Fruit fly (Drosophila melanogaster) Kc167 (cell line): ENCODE measurements around the gene Fancl.

Experiments used
- Myc ChIP-seq: fragments of >200 bp; optimal IDR thresholded peaks from 2 replicates; lab custom pipeline; 2017; ENCODE audit warnings: missing external identifiers
- Sin3A ChIP-seq: fragments of >200 bp; optimal IDR thresholded peaks from 2 replicates; lab custom pipeline; 2018; ENCODE audit warnings: missing external identifiers
- h ChIP-seq: fragments of >200 bp; optimal IDR thresholded peaks from 3 replicates; lab custom pipeline; 2018; ENCODE audit warnings: missing external identifiers
- insv ChIP-seq: fragments of >200 bp; optimal IDR thresholded peaks from 3 replicates; lab custom pipeline; 2018; ENCODE audit warnings: missing external identifiers
- psq ChIP-seq: fragments of >200 bp; optimal IDR thresholded peaks from 2 replicates; lab custom pipeline; 2017; ENCODE audit warnings: missing external identifiers
- ttk ChIP-seq: sonication (Bioruptor generic); optimal IDR thresholded peaks from 2 replicates; lab custom pipeline; 2017; ENCODE audit warnings: missing external identifiers

The Fancl gene

DNA sequence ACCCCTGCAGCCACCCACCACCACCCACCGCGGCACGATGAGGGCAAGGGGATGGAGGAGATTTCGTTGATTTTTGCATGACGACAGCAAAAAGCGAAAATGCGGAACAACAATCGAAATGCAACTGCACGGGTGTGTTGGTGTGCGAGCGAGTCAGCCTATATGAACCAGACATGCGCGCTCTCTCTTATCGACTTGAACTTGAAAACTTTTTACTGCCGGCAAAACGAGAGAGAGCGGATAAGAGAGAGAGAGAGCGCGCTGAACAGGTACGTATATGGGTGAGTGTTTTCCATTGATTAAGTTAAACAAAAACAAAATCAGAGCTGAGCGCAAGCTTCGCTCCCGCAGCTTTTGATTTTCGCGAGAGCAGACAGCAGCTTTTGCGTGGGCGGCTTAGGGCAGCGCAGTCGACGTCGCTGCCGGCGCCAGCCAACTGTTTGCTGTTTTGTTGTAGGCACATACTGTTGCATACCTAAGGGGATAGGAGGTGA is 36.5 kb upstream of the Fancl start:
- TF ChIP-seq Sin3A (lab: Kevin White, UChicago): no peak
- no peak for TF ChIP-seq psq (lab: Kevin White, UChicago)
- no peak for TF ChIP-seq Myc (lab: Kevin White, UChicago)

DNA sequence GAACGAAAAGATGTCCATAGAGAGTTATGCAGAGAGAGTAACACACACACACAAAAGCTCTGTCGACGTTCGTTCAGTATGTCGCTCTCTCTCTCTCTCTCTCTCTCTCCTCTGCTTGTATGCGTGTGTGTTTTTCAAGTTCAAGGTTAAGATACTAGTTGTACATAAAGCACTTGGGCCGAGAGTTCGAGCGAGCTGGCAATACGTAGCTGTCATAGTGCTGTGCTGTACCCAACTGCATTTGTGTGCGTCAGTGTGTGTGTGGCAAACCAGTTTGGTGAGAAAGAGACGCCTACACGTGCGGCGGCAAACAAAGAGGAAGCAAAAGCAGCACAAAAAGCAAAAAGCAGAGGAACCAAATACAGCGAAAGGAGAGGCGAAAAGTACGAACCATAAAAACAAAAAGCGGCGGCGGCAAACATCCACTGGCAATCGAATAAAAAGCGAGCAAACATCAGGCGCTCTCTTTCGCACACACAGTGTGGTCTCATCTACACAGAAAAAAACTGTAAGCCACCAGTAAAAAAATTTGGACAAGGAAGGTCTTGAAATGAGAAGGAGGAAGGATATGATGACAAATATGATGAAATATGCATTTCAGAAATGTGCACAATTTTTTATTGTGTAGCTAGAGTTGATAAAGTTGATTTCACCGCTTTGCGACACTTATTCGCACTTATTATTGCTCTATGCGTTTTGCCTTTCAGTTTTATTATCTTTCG is 34.7 kb upstream of the Fancl start:
- no peak for TF ChIP-seq Myc (lab: Kevin White, UChicago)
- no peak for TF ChIP-seq ttk
- TF ChIP-seq psq (lab: Kevin White, UChicago): no peak
- no peak for TF ChIP-seq h (lab: Kevin White, UChicago)
- TF ChIP-seq Sin3A (lab: Kevin White, UChicago): no peak
- TF ChIP-seq insv: no peak

DNA sequence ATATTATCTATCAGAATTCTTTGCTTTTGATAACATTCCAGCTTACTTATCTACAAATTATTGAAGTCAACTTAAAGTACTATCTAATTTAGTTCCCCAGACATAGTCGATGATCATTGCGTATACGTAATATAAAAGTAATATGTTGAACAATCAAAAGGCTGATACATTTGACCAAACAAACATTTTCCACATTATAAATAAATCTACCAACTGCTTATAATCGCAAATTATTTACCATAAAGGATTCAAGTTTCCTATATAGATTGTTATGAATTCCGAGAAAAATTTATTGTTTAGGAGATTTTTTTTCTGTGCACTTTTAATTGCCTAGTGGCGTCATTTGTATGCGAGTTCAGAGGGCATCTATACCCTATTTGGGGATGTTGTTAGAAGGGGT is 34.0 kb upstream of the Fancl start:
- TF ChIP-seq psq (lab: Kevin White, UChicago) (no peak), insv (no peak), ttk (no peak), Sin3A (lab: Kevin White, UChicago) (no peak), Myc (lab: Kevin White, UChicago) (no peak), h (lab: Kevin White, UChicago) (no peak)

DNA sequence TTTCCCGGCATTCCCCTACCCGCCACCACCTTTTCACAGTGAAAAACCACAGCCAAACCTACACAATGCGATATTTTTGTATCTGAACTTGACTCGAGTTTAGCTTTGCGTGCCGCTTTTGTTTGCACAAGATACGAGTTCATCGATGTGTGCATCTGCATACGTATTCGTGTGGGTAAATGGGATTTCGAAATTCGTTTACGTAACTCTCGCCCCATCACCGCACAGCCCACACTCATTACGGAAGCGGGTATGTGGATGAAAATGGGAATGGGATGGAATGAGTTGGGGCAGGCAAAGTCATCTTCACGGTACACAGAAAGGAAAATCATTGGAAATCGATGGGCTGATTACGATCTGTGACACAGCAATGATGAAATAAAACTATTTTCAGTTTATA is 33.6 kb upstream of the Fancl start:
- TF ChIP-seq h (lab: Kevin White, UChicago) (no peak), psq (lab: Kevin White, UChicago) (no peak), insv (no peak), Sin3A (lab: Kevin White, UChicago) (no peak), ttk (no peak)

DNA sequence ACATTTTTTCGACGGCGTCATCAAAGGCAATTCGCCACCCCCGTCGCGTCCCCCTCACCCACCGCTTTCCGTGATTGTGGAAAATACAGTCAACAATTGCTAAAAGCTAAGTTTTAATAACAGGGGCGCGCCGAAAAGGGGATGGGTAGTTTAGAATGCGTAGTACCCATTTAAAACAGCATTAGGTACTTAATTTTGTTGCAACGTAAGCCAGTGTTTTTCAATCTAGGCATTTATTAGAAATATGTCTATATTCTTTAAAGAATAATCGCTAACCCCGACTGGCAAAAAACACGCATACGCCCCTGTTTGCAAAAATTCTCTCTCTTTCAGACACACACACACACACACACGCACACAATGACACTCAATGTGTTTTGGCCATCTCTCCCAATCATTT is 32.2 kb upstream of the Fancl start:
- no peak for TF ChIP-seq Myc (lab: Kevin White, UChicago)
- TF ChIP-seq h (lab: Kevin White, UChicago): no peak
- no peak for TF ChIP-seq psq (lab: Kevin White, UChicago)
- no peak for TF ChIP-seq insv
- no peak for TF ChIP-seq Sin3A (lab: Kevin White, UChicago)
- no peak for TF ChIP-seq ttk

DNA sequence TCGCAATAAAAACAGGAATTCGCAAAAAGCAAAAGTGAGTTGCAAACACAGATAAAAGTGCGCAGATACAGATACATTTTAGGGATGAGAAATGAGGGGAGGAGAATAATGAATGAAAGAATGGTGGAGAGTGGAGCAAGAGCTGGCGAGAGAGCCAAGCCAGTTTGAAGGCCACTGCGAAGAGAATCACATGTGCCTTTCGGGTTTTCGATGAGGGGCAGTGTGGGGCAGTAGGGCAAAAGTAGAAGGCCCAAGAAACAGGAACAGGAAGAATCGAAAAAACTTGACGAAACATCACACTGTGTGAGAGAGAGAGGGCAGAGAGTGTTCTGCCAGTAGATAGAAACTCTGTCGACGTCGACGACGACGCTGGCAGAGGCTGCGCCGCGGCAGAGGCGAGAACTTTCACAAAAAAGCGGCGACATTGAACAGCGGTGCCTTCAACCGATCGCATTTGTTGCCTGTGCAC is 31.5 kb upstream of the Fancl start:
- TF ChIP-seq insv (no peak), psq (lab: Kevin White, UChicago) (no peak), Myc (lab: Kevin White, UChicago) (no peak)

DNA sequence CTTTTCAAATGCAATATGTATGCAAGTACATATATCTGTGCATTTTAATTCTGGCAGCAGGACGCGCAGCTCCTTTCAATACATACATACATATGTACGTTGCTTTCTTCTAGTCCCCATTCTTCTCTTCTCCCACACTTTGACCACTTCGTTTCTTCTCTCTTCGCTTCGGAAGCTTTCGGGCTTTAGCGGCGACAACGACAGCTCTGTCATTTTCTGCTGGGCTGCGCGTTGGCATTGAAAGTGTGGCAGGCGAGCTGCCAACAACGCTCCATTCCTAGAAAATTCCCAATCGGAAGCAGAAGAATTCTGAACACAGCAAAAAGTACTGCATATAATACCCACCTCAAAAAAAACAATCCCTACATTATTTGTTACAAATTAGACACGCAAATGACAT is 30.4 kb upstream of the Fancl start:
- TF ChIP-seq ttk: no peak
- no peak for TF ChIP-seq Myc (lab: Kevin White, UChicago)
- no peak for TF ChIP-seq Sin3A (lab: Kevin White, UChicago)
- TF ChIP-seq insv: no peak
- no peak for TF ChIP-seq psq (lab: Kevin White, UChicago)
- TF ChIP-seq h (lab: Kevin White, UChicago): no peak

DNA sequence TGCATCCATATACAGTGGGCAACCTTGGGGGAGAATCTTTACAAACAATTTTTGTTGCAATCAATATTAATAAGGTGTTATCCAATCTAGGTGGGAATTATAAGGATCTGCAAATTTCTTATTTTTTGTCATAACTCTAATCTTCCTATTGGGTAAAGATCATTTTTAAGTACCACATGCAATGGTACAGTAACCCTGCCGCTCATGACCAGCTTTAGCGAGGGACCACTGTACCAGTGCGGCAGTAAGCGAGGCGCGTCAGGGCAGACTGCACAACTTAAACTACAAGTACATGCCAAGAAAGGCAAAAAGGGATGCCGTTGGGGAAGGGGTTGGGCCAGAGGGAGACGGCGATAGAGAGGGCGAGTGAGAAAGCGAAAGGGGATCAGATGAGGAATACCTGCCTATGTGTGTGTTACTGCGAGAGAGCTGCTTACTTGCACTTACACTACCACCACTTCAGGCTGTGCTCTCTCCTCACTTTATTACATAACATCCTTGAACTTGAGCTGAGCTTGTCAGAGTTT is 29.9 kb upstream of the Fancl start:
- TF ChIP-seq ttk (no peak), h (lab: Kevin White, UChicago) (no peak), psq (lab: Kevin White, UChicago) (no peak)

DNA sequence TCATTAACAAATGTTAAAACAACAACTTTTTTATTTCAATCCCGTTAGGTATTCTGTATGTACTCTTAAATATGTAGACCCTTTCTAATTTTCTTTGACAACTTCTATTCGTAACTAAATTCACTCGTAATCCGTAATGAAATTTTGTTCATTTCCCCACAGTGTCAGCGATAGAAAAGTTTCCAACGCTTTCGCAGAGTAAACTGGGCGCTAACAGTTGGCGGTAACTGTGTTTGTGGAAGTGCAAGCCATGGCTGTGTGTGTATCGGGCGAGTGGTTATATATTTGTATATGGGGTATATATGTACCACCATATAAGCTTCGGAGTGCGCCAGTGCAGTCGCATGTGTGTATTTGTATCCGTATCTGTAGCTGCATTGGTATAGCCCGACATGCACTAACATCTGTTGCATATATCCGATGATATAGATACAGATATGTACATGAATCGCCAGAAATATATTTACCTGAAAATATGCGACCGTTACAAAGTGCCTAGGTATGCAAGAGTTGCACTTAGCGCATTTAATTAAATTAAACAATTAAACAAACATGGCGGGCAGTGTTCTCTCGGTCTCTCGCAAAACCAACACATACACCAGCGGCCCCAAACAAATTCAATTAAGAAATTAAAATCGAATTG is 28.9 kb upstream of the Fancl start:
- no peak for TF ChIP-seq Sin3A (lab: Kevin White, UChicago)
- no peak for TF ChIP-seq h (lab: Kevin White, UChicago)
- TF ChIP-seq Myc (lab: Kevin White, UChicago): no peak
- TF ChIP-seq psq (lab: Kevin White, UChicago): no peak
- no peak for TF ChIP-seq ttk
- TF ChIP-seq insv: no peak

DNA sequence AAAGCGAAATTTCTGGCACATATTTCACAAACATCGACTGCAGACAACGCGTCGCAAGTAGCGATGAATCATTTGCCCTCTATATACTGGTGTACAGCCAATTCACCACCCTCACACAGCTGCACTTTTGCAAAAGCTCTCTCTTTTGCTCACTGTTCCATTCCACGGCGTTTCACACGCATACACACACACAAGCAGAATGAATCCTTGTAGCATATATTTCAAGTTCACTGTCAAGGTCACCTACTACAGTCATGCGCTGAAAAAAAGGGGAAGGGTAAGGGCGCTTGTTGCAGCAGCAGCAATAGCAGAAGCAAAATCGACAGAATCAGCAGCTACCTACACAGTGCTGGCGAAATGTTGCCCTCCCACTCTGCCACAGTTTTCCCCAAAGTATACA is 28.0 kb upstream of the Fancl start:
- TF ChIP-seq Myc (lab: Kevin White, UChicago): no peak
- TF ChIP-seq Sin3A (lab: Kevin White, UChicago): no peak
- TF ChIP-seq insv: no peak
- TF ChIP-seq h (lab: Kevin White, UChicago): no peak
- TF ChIP-seq ttk: no peak
- no peak for TF ChIP-seq psq (lab: Kevin White, UChicago)

DNA sequence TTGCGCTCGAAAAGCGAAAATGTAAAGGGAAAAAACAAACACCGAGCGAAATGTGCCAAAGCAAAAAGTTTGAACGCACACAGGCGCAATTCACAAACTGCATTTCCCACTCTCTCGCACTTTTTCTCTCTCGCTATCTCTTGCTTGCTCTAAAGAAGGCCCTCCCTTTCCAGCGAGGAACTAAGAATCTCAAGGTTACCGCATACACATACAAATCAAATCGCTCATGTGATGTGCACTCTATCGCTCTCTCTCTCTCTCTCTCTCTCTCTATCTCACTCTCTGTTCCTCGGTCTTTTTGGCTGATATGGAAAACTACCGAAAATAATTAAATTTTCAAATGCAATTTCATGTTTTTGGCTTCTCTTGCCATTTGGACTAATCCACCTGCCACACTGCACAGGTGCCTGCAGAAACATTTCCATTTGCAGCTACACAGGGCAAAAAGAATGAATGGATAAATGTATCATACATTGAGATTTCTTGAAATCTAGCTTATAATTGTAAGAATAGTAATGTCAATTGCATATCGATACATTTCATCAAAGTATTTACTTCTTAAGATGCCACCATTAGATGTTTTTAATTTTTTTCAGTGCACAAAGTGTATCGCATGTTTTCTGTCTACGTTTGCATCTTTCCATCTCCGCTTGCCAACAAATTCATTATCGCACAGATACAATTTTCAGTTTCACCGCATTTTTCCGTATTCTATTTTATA is 26.8 kb upstream of the Fancl start:
- TF ChIP-seq insv (no peak), ttk (no peak), h (lab: Kevin White, UChicago) (no peak), Myc (lab: Kevin White, UChicago) (no peak), Sin3A (lab: Kevin White, UChicago) (no peak), psq (lab: Kevin White, UChicago) (no peak)
